Worm (Caenorhabditis elegans): ENCODE results near the gene T21E8.4.

The T21E8.4 gene

ce11 chrX:10914421-10915277 is 34.0 kb downstream of the T21E8.4 start:
- no peak for TF ChIP-seq unc-62 (GFP tag; optimal IDR thresholded peaks at IDR 0.05)

DNA sequence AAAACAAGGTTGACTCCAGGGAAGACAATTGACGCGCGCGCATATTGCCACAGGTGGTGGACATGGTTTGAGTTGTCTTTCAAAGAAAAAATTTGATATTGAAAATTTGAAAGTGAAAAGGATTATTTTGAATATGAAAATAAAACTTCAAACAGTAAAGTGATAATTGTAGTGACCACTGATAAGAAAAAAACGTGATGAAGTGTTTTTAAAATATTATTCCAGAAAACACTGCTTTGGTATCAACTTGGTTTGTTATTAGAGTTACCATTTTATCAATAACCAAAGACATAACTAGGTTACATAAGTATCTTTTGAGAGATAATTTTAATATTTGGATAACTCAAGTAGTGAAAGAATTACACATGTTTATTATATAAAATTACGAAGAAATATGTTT is 35.6 kb downstream of the T21E8.4 start:
- TF ChIP-seq unc-62 (GFP tag; optimal IDR thresholded peaks at IDR 0.05) = no peak

DNA sequence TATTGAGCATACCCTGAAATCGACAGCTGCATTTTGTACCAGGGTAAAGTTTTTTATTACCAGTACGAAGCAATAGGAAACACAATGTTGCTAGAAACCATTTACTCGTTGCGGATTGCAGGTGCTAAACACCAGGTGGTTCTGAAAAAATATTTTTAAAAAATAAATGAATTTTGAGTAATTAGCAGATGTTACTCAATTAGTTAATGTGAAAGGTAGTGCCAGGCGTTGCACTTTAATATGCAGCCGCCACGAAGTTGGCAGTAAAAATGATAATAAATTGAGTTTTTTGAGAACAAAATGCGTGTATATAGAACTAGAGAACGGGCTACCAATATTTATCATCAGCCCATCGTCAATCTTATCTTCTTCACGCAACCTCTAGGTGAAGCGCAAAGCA is 39.0 kb downstream of the T21E8.4 start, which contains the start of gene nstp-9:
nstp-9 (minus strand) TSS at position 101 of the 400 bp plus-strand sequence.
- TF ChIP-seq unc-62 (GFP tag; optimal IDR thresholded peaks at IDR 0.05) = no peak

DNA sequence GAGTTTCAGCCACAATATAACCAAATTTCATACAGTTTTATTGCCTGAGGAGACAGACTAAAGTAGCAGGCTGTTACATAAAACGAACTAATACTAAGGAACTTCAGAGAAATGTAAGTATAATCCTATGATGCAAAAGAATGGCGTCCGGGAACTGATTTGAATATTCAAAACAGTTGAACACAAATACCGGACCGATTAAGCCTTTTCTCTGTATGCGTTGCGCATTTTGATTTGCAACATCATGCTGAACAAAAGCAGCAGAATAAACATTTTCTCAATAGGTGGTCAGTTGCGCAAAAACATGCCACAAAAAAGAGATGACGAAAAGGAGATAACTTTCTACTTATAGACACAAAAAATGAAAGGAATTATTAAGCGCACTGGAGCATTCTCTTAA is 43.4 kb downstream of the T21E8.4 start:
- TF ChIP-seq unc-62 (GFP tag; optimal IDR thresholded peaks at IDR 0.05) = no peak

- TF ChIP-seq unc-62 (GFP tag; optimal IDR thresholded peaks at IDR 0.05) = no peak
Observed at ce11 chrX:10927136-10927535, 46.5 kb downstream of the T21E8.4 start.

DNA sequence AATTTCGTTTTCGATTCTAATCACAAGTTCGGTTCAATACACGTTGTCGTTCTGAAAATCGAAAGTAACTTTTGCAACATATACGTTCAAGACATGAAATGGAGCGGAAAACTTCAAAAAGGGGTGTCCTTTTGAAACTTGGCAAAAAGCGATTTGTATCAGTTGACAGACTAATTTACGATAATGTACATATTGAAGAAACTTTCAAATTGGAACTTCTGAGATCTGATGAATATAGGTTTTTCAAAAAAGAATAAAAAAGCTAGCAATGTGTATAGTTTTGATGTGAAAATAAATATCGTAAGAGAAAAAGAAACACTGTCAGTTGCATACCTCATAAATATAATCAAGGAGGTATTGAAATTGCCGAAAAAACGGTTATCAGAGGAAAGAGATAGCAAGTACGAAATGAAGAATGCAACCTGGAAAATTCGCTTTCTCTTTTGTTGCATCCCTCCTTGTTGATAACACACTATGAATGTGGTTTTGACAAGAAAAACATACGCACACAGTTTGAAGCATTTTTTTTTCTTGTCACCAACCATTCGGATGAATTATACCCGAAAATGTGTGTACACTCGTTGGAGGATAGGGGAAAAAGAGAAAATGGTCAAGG is 48.4 kb downstream of the T21E8.4 start, which contains the start of gene dgn-1:
dgn-1 (minus strand) TSS at position 51 of the 616 bp plus-strand sequence.
- no peak for TF ChIP-seq unc-62 (GFP tag; optimal IDR thresholded peaks at IDR 0.05)

All from whole organism, dauer.